Fruit fly (Drosophila melanogaster): ENCODE measurements around the gene RpS12.

The RpS12 gene

dm6 chr3L:13026872-13027271 is 3.7 kb downstream of the RpS12 start:
- TF ChIP-seq CG17801 (GFP tag; optimal IDR thresholded peaks at IDR 0.05; ENCODE audit: partially characterized antibody), result no peak

dm6 chr3L:13027333-13027732 is 4.2 kb downstream of the RpS12 start:
- no peak for TF ChIP-seq CG17801 (GFP tag; optimal IDR thresholded peaks at IDR 0.05; ENCODE audit: partially characterized antibody)

dm6 chr3L:13028740-13029139 is 5.6 kb downstream of the RpS12 start, which contains the start of gene CG17672:
TSS of gene CG17672 (plus strand) at chr3L:13028962.
- no peak for TF ChIP-seq CG17801 (GFP tag; optimal IDR thresholded peaks at IDR 0.05; ENCODE audit: partially characterized antibody)

dm6 chr3L:13030055-13030634 is 7.0 kb downstream of the RpS12 start:
- TF ChIP-seq CG17801 (GFP tag; optimal IDR thresholded peaks at IDR 0.05; ENCODE audit: partially characterized antibody), result peak; percentile 25

- no peak for TF ChIP-seq CG17801 (GFP tag; optimal IDR thresholded peaks at IDR 0.05; ENCODE audit: partially characterized antibody)
Observed at dm6 chr3L:13031326-13031725, 8.2 kb downstream of the RpS12 start.

dm6 chr3L:13032085-13032914 is 9.1 kb downstream of the RpS12 start:
- no peak for TF ChIP-seq CG17801 (GFP tag; optimal IDR thresholded peaks at IDR 0.05; ENCODE audit: partially characterized antibody)

- no peak for TF ChIP-seq CG17801 (GFP tag; optimal IDR thresholded peaks at IDR 0.05; ENCODE audit: partially characterized antibody)
Observed at dm6 chr3L:13032915-13033282, 9.7 kb downstream of the RpS12 start.

- no peak for TF ChIP-seq CG17801 (GFP tag; optimal IDR thresholded peaks at IDR 0.05; ENCODE audit: partially characterized antibody)
Observed at dm6 chr3L:13033361-13033760, 10.2 kb downstream of the RpS12 start.

dm6 chr3L:13036706-13037457 is 13.7 kb downstream of the RpS12 start, which contains the start of gene Srrm1:
TSS of gene Srrm1 (plus strand) at chr3L:13036821.
- TF ChIP-seq CG17801 (GFP tag; optimal IDR thresholded peaks at IDR 0.05; ENCODE audit: partially characterized antibody), result no peak

dm6 chr3L:13040849-13041248 is 17.7 kb downstream of the RpS12 start:
- no peak for TF ChIP-seq CG17801 (GFP tag; optimal IDR thresholded peaks at IDR 0.05; ENCODE audit: partially characterized antibody)

- peak; percentile 86 for TF ChIP-seq CG17801 (GFP tag; optimal IDR thresholded peaks at IDR 0.05; ENCODE audit: partially characterized antibody)
Observed at dm6 chr3L:13041292-13042067, 18.3 kb downstream of the RpS12 start, which contains the start of gene RpS4. TSS of gene RpS4 (plus strand) at chr3L:13041756.

dm6 chr3L:13044335-13044814 is 21.2 kb downstream of the RpS12 start, which contains the start of gene Syx13:
TSS of gene Syx13 (plus strand) at chr3L:13044434.
- TF ChIP-seq CG17801 (GFP tag; optimal IDR thresholded peaks at IDR 0.05; ENCODE audit: partially characterized antibody), result no peak

- peak; percentile 16 for TF ChIP-seq CG17801 (GFP tag; optimal IDR thresholded peaks at IDR 0.05; ENCODE audit: partially characterized antibody)
Observed at dm6 chr3L:13046758-13047157, 23.6 kb downstream of the RpS12 start, which contains the start of gene CG11279. TSS of gene CG11279 (plus strand) at chr3L:13046977.

- TF ChIP-seq CG17801 (GFP tag; optimal IDR thresholded peaks at IDR 0.05; ENCODE audit: partially characterized antibody), result no peak
Observed at dm6 chr3L:13049671-13050070, 26.5 kb downstream of the RpS12 start.

All from ovary, adult (tissue).